Worm (Caenorhabditis elegans) whole organism, young adult: ENCODE data around the gene srh-80.
"Not testable (repeated sequence)": the region's sequence is repeated elsewhere in the genome, so short reads cannot be mapped to it uniquely, and the experiment has no call there.

Source experiments
- B0019.2 ChIP-seq: fragments of 200-800 bp; sonication (Bioruptor generic); conservative IDR thresholded peaks from 2 replicates; pipeline ENCODE4 v1.3.6; 2022; ENCODE audit warnings: missing genetic modification reagents, missing genetic modification characterization, missing compliant biosample characterization
- F37B4.10 ChIP-seq: fragments of 200-800 bp; sonication (Bioruptor generic); IDR thresholded peaks from 2 replicates; pipeline ENCODE4 v1.3.6; 2022; ENCODE audit warnings: missing genetic modification characterization, missing compliant biosample characterization
- F39B2.1 ChIP-seq: fragments of 200-800 bp; sonication (Bioruptor generic); IDR thresholded peaks from 2 replicates; pipeline ENCODE4 v1.3.6; 2022; ENCODE audit warnings: missing genetic modification reagents, missing genetic modification characterization, missing compliant biosample characterization
- F49E8.2 ChIP-seq: sonication (generic microtip); optimal IDR thresholded peaks from 3 replicates; lab custom pipeline; 2017; ENCODE audit warnings: missing genetic modification characterization, mild to moderate bottlenecking, missing compliant biosample characterization, antibody characterized with exemption, moderate library complexity; ENCODE audit not compliant: insufficient read depth
- Y95B8A.8 ChIP-seq: fragments of 200-800 bp; sonication (Bioruptor generic); IDR thresholded peaks from 2 replicates; pipeline ENCODE4 v1.3.6; 2022; ENCODE audit warnings: missing genetic modification reagents, missing genetic modification characterization, missing compliant biosample characterization
- akir-1 ChIP-seq: fragments of 200-800 bp; sonication (Bioruptor generic); optimal IDR thresholded peaks from 2 replicates; lab custom pipeline; 2018; ENCODE audit warnings: mild to moderate bottlenecking, missing genetic modification characterization, moderate library complexity, missing compliant biosample characterization
- aptf-2 ChIP-seq: fragments of 200-800 bp; sonication (Bioruptor generic); conservative IDR thresholded peaks from 2 replicates; pipeline ENCODE4 v1.3.6; 2022; ENCODE audit warnings: missing genetic modification reagents, missing genetic modification characterization, missing compliant biosample characterization
- attf-5 ChIP-seq: fragments of 200-800 bp; sonication (Bioruptor generic); optimal IDR thresholded peaks from 2 replicates; lab custom pipeline; 2018; ENCODE audit warnings: mild to moderate bottlenecking, missing genetic modification characterization, missing compliant biosample characterization
- bed-1 ChIP-seq: fragments of 200-800 bp; sonication (Bioruptor generic); IDR thresholded peaks from 2 replicates; pipeline ENCODE4 v1.3.6; 2022; ENCODE audit warnings: missing genetic modification reagents, missing genetic modification characterization, missing compliant biosample characterization
- cebp-2 ChIP-seq: fragments of 200-800 bp; sonication (Bioruptor generic); IDR thresholded peaks from 2 replicates; pipeline ENCODE4 v1.3.6; 2022; ENCODE audit warnings: missing genetic modification characterization, missing compliant biosample characterization
- ceh-100 ChIP-seq: fragments of 200-800 bp; sonication (Bioruptor generic); IDR thresholded peaks from 2 replicates; pipeline ENCODE4 v1.3.6; 2022; ENCODE audit warnings: missing genetic modification reagents, missing genetic modification characterization, missing compliant biosample characterization
- ceh-40 ChIP-seq: fragments of 200-800 bp; sonication (Bioruptor generic); IDR thresholded peaks from 2 replicates; pipeline ENCODE4 v1.3.6; 2022; ENCODE audit warnings: missing genetic modification characterization, missing compliant biosample characterization
- ceh-58 ChIP-seq: fragments of 200-800 bp; sonication (Bioruptor generic); IDR thresholded peaks from 2 replicates; pipeline ENCODE4 v1.3.6; 2022; ENCODE audit warnings: missing genetic modification characterization, missing compliant biosample characterization
- ceh-91 ChIP-seq: fragments of 200-800 bp; sonication (Bioruptor generic); IDR thresholded peaks from 2 replicates; pipeline ENCODE4 v1.3.6; 2022; ENCODE audit warnings: missing genetic modification reagents, missing genetic modification characterization, missing compliant biosample characterization
- hlh-12 ChIP-seq: sonication (generic microtip); optimal IDR thresholded peaks from 2 replicates; lab custom pipeline; 2016; ENCODE audit warnings: missing genetic modification characterization, missing compliant biosample characterization
- lin-40 ChIP-seq: sonication (generic microtip); optimal IDR thresholded peaks from 2 replicates; lab custom pipeline; 2016; ENCODE audit warnings: missing genetic modification characterization, mild to moderate bottlenecking, missing compliant biosample characterization, missing genotype, missing genetic modification reagents
- lin-54 ChIP-seq: fragments of 200-800 bp; sonication (Bioruptor generic); optimal IDR thresholded peaks from 2 replicates; lab custom pipeline; 2018; ENCODE audit warnings: mild to moderate bottlenecking, missing genetic modification characterization, missing compliant biosample characterization
- lsy-27 ChIP-seq: sonication (generic microtip); optimal IDR thresholded peaks from 2 replicates; lab custom pipeline; 2017; ENCODE audit warnings: missing genetic modification characterization, mild to moderate bottlenecking, missing compliant biosample characterization, antibody characterized with exemption, missing genotype, borderline replicate concordance; ENCODE audit not compliant: insufficient read depth
- mes-4 ChIP-seq: sonication (generic microtip); optimal IDR thresholded peaks from 2 replicates; lab custom pipeline; 2016; ENCODE audit warnings: missing genotype, missing genetic modification characterization, missing compliant biosample characterization
- mxl-1 ChIP-seq: sonication (generic microtip); optimal IDR thresholded peaks from 2 replicates; lab custom pipeline; 2016; ENCODE audit warnings: missing genetic modification characterization, missing compliant biosample characterization
- nfyb-1 ChIP-seq: fragments of 200-800 bp; sonication (Bioruptor generic); IDR thresholded peaks from 2 replicates; pipeline ENCODE4 v1.3.6; 2022; ENCODE audit warnings: missing genetic modification reagents, missing genetic modification characterization, missing compliant biosample characterization
- nhr-120 ChIP-seq: fragments of 200-800 bp; sonication (Bioruptor generic); IDR thresholded peaks from 2 replicates; pipeline ENCODE4 v1.3.6; 2022; ENCODE audit warnings: missing genetic modification characterization, missing compliant biosample characterization
- nhr-80 ChIP-seq: sonication (generic microtip); optimal IDR thresholded peaks from 2 replicates; lab custom pipeline; 2016; ENCODE audit warnings: missing genetic modification characterization, missing compliant biosample characterization
- rec-8 ChIP-seq, 2 experiments: sonication (generic microtip); optimal IDR thresholded peaks; 2 replicates each; lab custom pipeline; 2016; ENCODE audit warnings: mild to moderate bottlenecking in 2 of 2, missing genetic modification characterization in 2 of 2, missing genetic modification reagents in 2 of 2, missing genotype in 2 of 2, missing biosample characterization in 1 of 2, missing compliant biosample characterization in 1 of 2, moderate library complexity in 1 of 2
- unc-130 ChIP-seq: sonication (generic microtip); optimal IDR thresholded peaks from 2 replicates; lab custom pipeline; 2016; ENCODE audit warnings: missing genetic modification reagents, missing genetic modification characterization, missing compliant biosample characterization
- ztf-18 ChIP-seq: sonication (generic microtip); optimal IDR thresholded peaks from 2 replicates; lab custom pipeline; 2016; ENCODE audit warnings: missing genotype, mild to moderate bottlenecking, missing genetic modification characterization, missing compliant biosample characterization
- ztf-3 ChIP-seq: fragments of 200-800 bp; sonication (Bioruptor generic); optimal IDR thresholded peaks from 2 replicates; lab custom pipeline; 2018; ENCODE audit warnings: mild to moderate bottlenecking, missing genetic modification characterization, missing compliant biosample characterization

The srh-80 gene

ce11 chrV:206814-207213 lies 12.9 kb upstream of the srh-80 start:
- TF ChIP-seq nfyb-1 (GFP tag; lab: Robert Waterston, UW), result peak; percentile 67; the same call in 1 of the 2 replicates
- TF ChIP-seq lin-40 (tag; lab: Kevin White, UChicago), result no peak

- TF ChIP-seq ztf-3 (no peak), nhr-80 (peak; percentile 51)
Observed at ce11 chrV:211388-212168, 8.2 kb upstream of the srh-80 start.

- TF ChIP-seq nhr-120 (GFP tag; lab: Robert Waterston, UW); F49E8.2 (tag; lab: Kevin White, UChicago); ztf-3: not testable (repeated sequence)
Observed at ce11 chrV:212687-213086, 7.0 kb upstream of the srh-80 start, which contains the start of gene DC2.5. Gene DC2.5 (minus strand): TSS chrV:212787.

- TF ChIP-seq aptf-2 (no peak), mes-4 (no peak), B0019.2 (GFP tag; lab: Robert Waterston, UW) (no peak), unc-130 (GFP tag; lab: Kevin White, UChicago) (no peak), cebp-2 (no peak), lin-54 (no peak), ceh-91 (GFP tag; lab: Robert Waterston, UW) (no peak)
- TF ChIP-seq, all 124 proteins: peak for 0
Observed at ce11 chrV:215697-216096, 4.0 kb upstream of the srh-80 start.

- TF ChIP-seq rec-8 (tag; optimal IDR thresholded peaks at IDR 0.05; lab: Kevin White, UChicago) (no peak), lsy-27 (tag; lab: Kevin White, UChicago) (no peak), nhr-80 (no peak), bed-1 (no peak), ceh-58 (GFP tag; lab: Robert Waterston, UW) (no peak), ztf-18 (tag; lab: Kevin White, UChicago) (no peak), lin-40 (tag; lab: Kevin White, UChicago) (no peak), hlh-12 (tag; lab: Kevin White, UChicago) (no peak), Y95B8A.8 (no peak)
Observed at ce11 chrV:216847-217246, 2.9 kb upstream of the srh-80 start, which contains the start of gene srh-78. Gene srh-78 (plus strand): TSS chrV:217147.

ce11 chrV:234572-234971 lies 14.8 kb downstream of the srh-80 start, which contains the start of gene kin-33:
Gene kin-33 (minus strand): TSS chrV:234672.
- TF ChIP-seq mxl-1 (tag; lab: Kevin White, UChicago) (no peak), attf-5 (no peak), F39B2.1 (GFP tag; lab: Robert Waterston, UW) (no peak), F37B4.10 (no peak)

ce11 chrV:237012-237411 lies 17.3 kb downstream of the srh-80 start:
- no peak for TF ChIP-seq akir-1 (GFP tag; lab: Kevin White, UChicago)
- no peak for TF ChIP-seq ceh-40 (GFP tag; lab: Robert Waterston, UW)
- no peak for TF ChIP-seq ceh-100 (GFP tag; lab: Robert Waterston, UW)
- no peak for TF ChIP-seq lin-40 (tag; lab: Kevin White, UChicago)
